Worm (Caenorhabditis elegans) whole organism, midembryonic: Measurements from ENCODE around the gene fbxb-99.
"Not testable (repeated sequence)": the region's sequence is repeated elsewhere in the genome, so short reads cannot be mapped to it uniquely, and the experiment has no call there.

ENCODE experiments used
- T22C8.4 ChIP-seq: fragments of 200-800 bp; sonication (Bioruptor generic); IDR thresholded peaks from 2 replicates; pipeline ENCODE4 v1.3.6; 2022; ENCODE audit warnings: missing genetic modification characterization, missing compliant biosample characterization
- cog-1 ChIP-seq: sonication (generic microtip); optimal IDR thresholded peaks from 2 replicates; lab custom pipeline; 2016; ENCODE audit warnings: missing genetic modification characterization, missing compliant biosample characterization
- flt-1 ChIP-seq: fragments of 200-800 bp; sonication (Bioruptor generic); IDR thresholded peaks from 2 replicates; pipeline ENCODE4 v1.3.6; 2022; ENCODE audit warnings: missing genetic modification characterization, missing compliant biosample characterization
- klf-2 ChIP-seq: fragments of 200-800 bp; sonication (Bioruptor generic); conservative IDR thresholded peaks from 2 replicates; pipeline ENCODE4 v1.3.6; 2022; ENCODE audit warnings: missing genetic modification reagents, missing genetic modification characterization, missing compliant biosample characterization
- med-1 ChIP-seq: sonication (generic microtip); optimal IDR thresholded peaks from 2 replicates; lab custom pipeline; 2017; ENCODE audit warnings: missing genetic modification characterization, mild to moderate bottlenecking, missing compliant biosample characterization, antibody characterized with exemption, missing genetic modification reagents; ENCODE audit not compliant: insufficient read depth
- ref-1 ChIP-seq: fragments of 200-800 bp; sonication (Bioruptor generic); conservative IDR thresholded peaks from 2 replicates; pipeline ENCODE4 v1.3.6; 2022; ENCODE audit warnings: missing genetic modification reagents, missing genetic modification characterization, missing compliant biosample characterization
- tab-1 ChIP-seq: fragments of 200-800 bp; sonication (Bioruptor generic); IDR thresholded peaks from 2 replicates; pipeline ENCODE4 v1.3.6; 2022; ENCODE audit warnings: missing genetic modification characterization, missing compliant biosample characterization
- ztf-23 ChIP-seq: fragments of 200-800 bp; sonication (Bioruptor generic); IDR thresholded peaks from 2 replicates; pipeline ENCODE4 v1.3.6; 2022; ENCODE audit warnings: missing genetic modification reagents, missing genetic modification characterization, missing compliant biosample characterization
- ztf-29 ChIP-seq: fragments of 200-800 bp; sonication (Bioruptor generic); IDR thresholded peaks from 2 replicates; pipeline ENCODE4 v1.3.6; 2022; ENCODE audit warnings: missing genetic modification reagents, missing genetic modification characterization, missing compliant biosample characterization

Gene fbxb-99

DNA sequence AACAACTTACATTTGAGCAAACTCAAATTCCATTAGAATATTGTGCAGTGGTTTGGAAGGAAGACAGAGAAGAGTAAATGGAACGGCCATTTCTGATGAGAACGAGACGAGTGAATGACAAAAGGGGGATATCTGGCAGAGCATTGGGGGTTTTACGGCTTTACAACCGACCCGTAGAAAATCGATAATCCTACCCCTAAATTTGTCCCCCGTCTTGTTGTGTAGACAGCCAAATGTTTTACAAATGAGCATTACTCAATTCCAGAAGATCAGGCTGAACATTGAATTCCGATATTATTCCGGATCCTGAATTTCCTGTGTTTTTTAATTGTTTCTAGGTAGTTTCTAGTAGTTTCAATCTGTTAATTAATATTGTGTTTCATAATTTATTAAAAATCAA lies at the start of gene fbxb-99:
Gene fbxb-99 (minus strand): TSS at position 101 of the 400 bp plus-strand sequence.
- no peak for TF ChIP-seq klf-2 (GFP tag; lab: Robert Waterston, UW)
- TF ChIP-seq med-1 = no peak
- no peak for TF ChIP-seq T22C8.4
- TF ChIP-seq ztf-23 (GFP tag; lab: Robert Waterston, UW) = no peak
- no peak for TF ChIP-seq ref-1 (GFP tag; lab: Robert Waterston, UW)
- TF ChIP-seq ztf-29 (GFP tag; lab: Robert Waterston, UW) = no peak
- TF ChIP-seq flt-1 (GFP tag; lab: Robert Waterston, UW) = no peak
- no peak for TF ChIP-seq tab-1 (GFP tag; lab: Robert Waterston, UW)
- no peak for TF ChIP-seq cog-1 (tag; lab: Kevin White, UChicago)

DNA sequence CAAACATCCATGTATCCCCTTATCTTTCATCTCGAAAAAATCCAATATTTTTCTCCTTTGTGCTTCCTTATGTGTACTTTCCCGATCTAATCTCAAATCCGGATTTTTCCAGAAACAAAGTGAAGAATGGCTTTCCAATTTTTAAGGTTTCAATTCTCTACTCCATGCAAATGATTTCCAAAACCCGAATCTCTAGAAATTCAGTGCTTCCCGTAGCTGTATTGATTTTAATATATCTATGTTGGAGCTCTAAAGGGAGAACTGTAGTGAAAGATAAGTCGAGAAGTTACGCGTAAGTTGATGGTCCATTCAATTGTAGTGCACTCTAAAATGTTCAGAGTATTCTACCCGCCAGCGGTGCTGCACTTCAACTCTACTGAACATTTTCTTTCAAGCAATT lies 46.3 kb upstream of the fbxb-99 start, which contains the start of gene C17A2.4:
Gene C17A2.4 (plus strand): TSS at position 301 of the 400 bp plus-strand sequence.
- TF ChIP-seq ztf-29 (GFP tag; lab: Robert Waterston, UW) (no peak), klf-2 (GFP tag; lab: Robert Waterston, UW) (no peak), T22C8.4 (no peak), cog-1 (tag; lab: Kevin White, UChicago) (no peak), ref-1 (GFP tag; lab: Robert Waterston, UW) (no peak), med-1 (no peak), tab-1 (GFP tag; lab: Robert Waterston, UW) (no peak), flt-1 (GFP tag; lab: Robert Waterston, UW) (no peak), ztf-23 (GFP tag; lab: Robert Waterston, UW) (no peak)

DNA sequence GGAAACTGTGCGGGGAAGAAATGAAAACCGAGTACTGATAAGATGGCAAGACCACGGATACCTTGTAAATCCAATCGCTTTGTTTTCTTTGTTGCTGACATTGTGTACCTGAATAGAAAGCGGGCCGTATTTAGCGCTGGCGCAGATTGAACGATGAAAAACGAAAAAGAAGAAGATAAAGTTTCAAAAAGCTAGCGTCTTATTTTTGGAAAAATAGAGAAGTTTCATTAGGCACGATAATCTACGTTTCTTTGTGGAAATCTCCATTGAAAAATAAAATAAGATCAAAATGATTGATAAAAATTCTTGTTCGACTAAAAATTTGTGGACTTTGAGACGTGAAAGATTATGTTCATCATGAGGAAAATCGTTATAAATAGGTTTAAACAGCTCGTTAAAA lies 42.7 kb upstream of the fbxb-99 start, which contains the start of gene oac-4:
Gene oac-4 (minus strand): TSS at position 101 of the 400 bp plus-strand sequence.
- TF ChIP-seq ztf-29 (GFP tag; lab: Robert Waterston, UW) = no peak
- TF ChIP-seq flt-1 (GFP tag; lab: Robert Waterston, UW) = no peak

DNA sequence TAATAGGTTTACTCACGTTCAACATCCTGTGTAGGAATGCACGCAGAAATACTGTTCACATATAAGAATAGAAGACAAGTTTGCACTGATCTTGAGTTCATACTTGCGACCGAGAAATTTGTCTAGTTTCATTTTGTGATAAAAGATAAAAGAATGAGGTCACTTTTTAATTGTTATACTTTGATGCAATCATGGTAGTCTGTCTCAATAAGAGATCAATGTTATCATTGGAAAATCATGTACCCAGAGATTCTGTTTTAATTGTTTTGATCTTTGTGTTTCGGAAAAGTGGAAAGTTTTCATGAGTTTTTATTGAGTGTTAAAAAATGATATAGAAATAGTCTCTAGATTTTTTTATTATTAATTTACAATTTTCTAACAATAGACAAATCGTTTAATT lies 39.1 kb upstream of the fbxb-99 start, which contains the start of gene F54D10.9:
Gene F54D10.9 (minus strand): TSS at position 101 of the 400 bp plus-strand sequence.
- no peak for TF ChIP-seq ztf-23 (GFP tag; lab: Robert Waterston, UW)
- TF ChIP-seq ref-1 (GFP tag; lab: Robert Waterston, UW) = no peak
- no peak for TF ChIP-seq flt-1 (GFP tag; lab: Robert Waterston, UW)
- no peak for TF ChIP-seq tab-1 (GFP tag; lab: Robert Waterston, UW)
- no peak for TF ChIP-seq cog-1 (tag; lab: Kevin White, UChicago)
- no peak for TF ChIP-seq ztf-29 (GFP tag; lab: Robert Waterston, UW)
- TF ChIP-seq klf-2 (GFP tag; lab: Robert Waterston, UW) = no peak
- no peak for TF ChIP-seq T22C8.4
- no peak for TF ChIP-seq med-1

DNA sequence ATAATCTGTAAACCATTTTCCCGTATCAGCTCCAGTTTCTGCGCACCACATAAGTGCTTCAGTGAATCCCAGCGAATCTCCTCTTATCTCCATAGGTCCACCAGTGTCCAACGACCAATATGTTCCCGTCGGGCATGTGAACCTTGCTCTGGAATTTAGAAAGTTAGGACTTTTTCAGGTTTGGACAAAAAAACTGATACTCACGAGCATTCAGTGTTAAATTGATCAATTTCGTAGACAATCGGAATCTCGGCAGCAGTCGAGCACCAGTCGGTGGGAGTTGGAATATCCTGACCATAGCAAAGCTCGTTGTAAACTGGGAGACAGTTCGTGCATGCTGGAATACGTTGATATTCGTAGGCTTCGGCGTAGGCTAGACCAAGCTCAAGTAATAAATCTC lies 36.4 kb upstream of the fbxb-99 start:
- TF ChIP-seq cog-1 (tag; lab: Kevin White, UChicago) = no peak
- no peak for TF ChIP-seq flt-1 (GFP tag; lab: Robert Waterston, UW)
- TF ChIP-seq tab-1 (GFP tag; lab: Robert Waterston, UW) = no peak

DNA sequence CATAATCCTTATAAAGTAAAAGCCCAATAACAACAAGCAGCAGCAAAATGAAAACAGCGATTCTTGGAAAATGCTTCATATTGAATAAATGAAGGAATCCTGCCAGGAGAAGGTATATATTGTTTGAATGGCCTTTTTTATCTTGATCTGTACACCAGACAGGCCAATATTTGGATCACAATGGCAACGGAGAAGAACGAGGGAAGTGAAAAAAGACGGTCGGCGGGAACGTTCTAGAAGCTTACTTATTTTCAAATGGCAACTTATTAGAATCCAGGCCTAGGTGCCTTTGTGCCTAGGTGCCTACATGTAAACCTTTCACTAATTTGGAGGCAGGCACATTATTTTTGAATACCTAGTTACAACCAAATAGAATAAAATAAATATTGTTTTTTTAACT lies 34.6 kb upstream of the fbxb-99 start, which contains the start of gene F54D10.8:
Gene F54D10.8 (minus strand): TSS at position 101 of the 400 bp plus-strand sequence.
- no peak for TF ChIP-seq ztf-23 (GFP tag; lab: Robert Waterston, UW)
- no peak for TF ChIP-seq klf-2 (GFP tag; lab: Robert Waterston, UW)
- TF ChIP-seq cog-1 (tag; lab: Kevin White, UChicago) = no peak
- no peak for TF ChIP-seq flt-1 (GFP tag; lab: Robert Waterston, UW)
- no peak for TF ChIP-seq T22C8.4
- no peak for TF ChIP-seq ref-1 (GFP tag; lab: Robert Waterston, UW)
- no peak for TF ChIP-seq tab-1 (GFP tag; lab: Robert Waterston, UW)
- no peak for TF ChIP-seq med-1
- TF ChIP-seq ztf-29 (GFP tag; lab: Robert Waterston, UW) = no peak

DNA sequence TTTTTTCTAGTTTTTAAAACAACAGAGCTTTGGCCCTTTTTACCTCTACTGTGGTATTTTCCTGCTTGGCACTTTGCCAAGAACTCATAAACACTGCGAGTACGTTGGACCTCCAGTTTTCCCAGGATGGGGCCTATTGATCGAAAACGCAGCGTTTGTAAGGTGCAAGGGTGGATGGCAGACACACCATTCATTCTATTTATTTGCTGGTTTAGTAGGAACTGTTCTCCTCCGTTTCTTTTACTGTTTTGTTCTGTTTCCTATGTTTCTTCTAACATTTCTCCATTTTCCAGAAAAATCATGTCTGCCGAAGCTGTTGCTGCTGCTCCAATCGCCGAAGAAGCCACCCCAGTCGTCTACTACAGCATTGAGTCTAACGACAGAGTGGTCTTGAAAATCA lies 30.6 kb upstream of the fbxb-99 start, which contains the start of gene skr-15:
Gene skr-15 (plus strand): TSS at position 301 of the 400 bp plus-strand sequence.
- TF ChIP-seq ztf-23 (GFP tag; lab: Robert Waterston, UW) (no peak), ztf-29 (GFP tag; lab: Robert Waterston, UW) (no peak), flt-1 (GFP tag; lab: Robert Waterston, UW) (no peak)

DNA sequence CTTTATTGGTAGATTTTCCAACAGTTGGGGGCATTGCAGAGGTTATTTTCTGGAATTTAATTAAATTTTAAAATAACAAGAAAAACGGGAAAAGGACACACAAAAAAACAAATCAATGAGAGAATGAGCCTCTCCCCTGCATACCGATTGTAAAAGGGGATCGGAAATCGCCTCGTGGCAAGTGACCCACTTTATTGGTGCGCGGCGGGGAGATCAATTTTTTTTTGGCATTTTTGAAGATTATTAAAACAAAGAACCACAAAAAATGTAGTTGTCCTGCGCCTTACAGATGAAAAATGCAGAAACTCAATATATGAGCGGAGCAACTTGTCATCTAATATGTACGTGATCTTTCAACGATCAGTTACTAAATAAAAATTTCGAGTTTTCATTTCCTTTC lies 28.0 kb upstream of the fbxb-99 start, which contains the start of gene F54D10.7:
Gene F54D10.7 (minus strand): TSS at position 49 of the 400 bp plus-strand sequence.
- TF ChIP-seq ztf-29 (GFP tag; lab: Robert Waterston, UW) (no peak), cog-1 (tag; lab: Kevin White, UChicago) (no peak), med-1 (no peak), flt-1 (GFP tag; lab: Robert Waterston, UW) (no peak), ztf-23 (GFP tag; lab: Robert Waterston, UW) (no peak), T22C8.4 (no peak), ref-1 (GFP tag; lab: Robert Waterston, UW) (no peak), tab-1 (GFP tag; lab: Robert Waterston, UW) (no peak), klf-2 (GFP tag; lab: Robert Waterston, UW) (no peak)

DNA sequence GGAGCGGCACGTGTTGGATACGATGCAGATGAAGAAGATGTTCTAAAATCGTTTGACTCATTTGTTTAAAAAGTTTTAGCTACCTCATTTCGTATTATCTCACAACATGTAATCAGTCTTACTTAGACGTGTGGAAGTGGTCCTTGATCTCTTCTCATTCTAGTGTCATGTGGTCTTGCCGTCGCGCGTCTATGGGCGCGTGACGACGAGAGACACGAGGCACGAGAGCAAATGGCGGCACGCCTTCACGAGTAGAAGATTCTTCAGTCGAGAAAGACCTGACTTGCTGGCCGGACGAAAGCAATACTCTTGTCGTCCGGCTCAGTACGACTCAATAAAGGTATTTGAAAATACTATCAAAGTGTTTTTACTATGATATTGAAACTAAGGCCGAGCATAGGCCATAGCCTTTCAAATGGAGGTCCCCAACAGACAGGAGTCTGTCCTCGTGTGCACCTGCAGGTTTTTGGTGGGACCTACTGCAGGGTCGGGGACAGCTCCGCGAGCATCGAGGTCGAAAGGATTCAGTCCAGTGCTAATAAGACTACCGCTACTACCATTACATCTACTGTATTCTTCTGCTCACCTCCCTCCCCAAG lies 23.1 kb upstream of the fbxb-99 start, which contains the start of gene fbxa-24:
Gene fbxa-24 (plus strand): TSS at position 276 of the 599 bp plus-strand sequence.
- TF ChIP-seq ref-1 (GFP tag; lab: Robert Waterston, UW); cog-1 (tag; lab: Kevin White, UChicago); tab-1 (GFP tag; lab: Robert Waterston, UW): not testable (repeated sequence)
